Fruit fly (Drosophila melanogaster): ENCODE data around the gene Pmvk.

DNA sequence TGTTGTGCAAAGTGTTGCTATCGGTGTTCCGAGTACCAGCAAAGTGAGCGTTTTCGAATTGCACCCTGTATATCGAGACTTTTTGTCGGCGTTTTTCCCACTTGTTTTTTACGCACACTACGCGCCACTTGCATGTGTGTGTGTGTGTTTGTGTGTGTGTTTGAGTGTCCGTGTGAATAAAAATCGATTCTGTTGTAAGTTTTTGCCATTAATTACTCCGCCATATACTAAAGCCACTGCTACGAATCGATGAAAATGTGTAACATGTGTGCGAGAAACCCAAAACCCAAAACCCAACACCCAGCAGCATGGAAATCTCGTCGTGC lies 7.1 kb upstream of the Pmvk start:
- TF ChIP-seq ind (GFP tag; optimal IDR thresholded peaks at IDR 0.05) (no peak), zfh1 (GFP tag; IDR thresholded peaks at IDR 0.05) (no peak), CG6654 (GFP tag; optimal IDR thresholded peaks at IDR 0.05) (no peak), ac (GFP tag; optimal IDR thresholded peaks at IDR 0.05) (no peak)

Data from whole organism, embryonic.